Worm (Caenorhabditis elegans) whole organism, late embryonic: ENCODE measurements around the gene C30B5.17.

Experiments
- K02D7.2 ChIP-seq: sonication (generic microtip); optimal IDR thresholded peaks from 2 replicates; lab custom pipeline; 2017; ENCODE audit warnings: mild to moderate bottlenecking, missing genetic modification characterization, missing compliant biosample characterization
- ahr-1 ChIP-seq: sonication (generic microtip); optimal IDR thresholded peaks from 2 replicates; lab custom pipeline; 2016; ENCODE audit warnings: missing genetic modification characterization, missing compliant biosample characterization
- ama-1 ChIP-seq: fragments of 150-350 bp; optimal IDR thresholded peaks from 2 replicates; lab custom pipeline; 2014
- ceh-30 ChIP-seq: fragments of 150-350 bp; optimal IDR thresholded peaks from 2 replicates; lab custom pipeline; 2014; ENCODE audit warnings: missing biosample characterization, missing genetic modification characterization
- ceh-9 ChIP-seq: sonication (generic microtip); optimal IDR thresholded peaks from 2 replicates; lab custom pipeline; 2016; ENCODE audit warnings: mild to moderate bottlenecking, missing genetic modification characterization, inconsistent platforms, missing compliant biosample characterization
- dmd-4 ChIP-seq: sonication (generic microtip); optimal IDR thresholded peaks from 2 replicates; lab custom pipeline; 2016; ENCODE audit warnings: borderline replicate concordance, missing genetic modification characterization, missing compliant biosample characterization
- ets-4 ChIP-seq: sonication (generic microtip); optimal IDR thresholded peaks from 2 replicates; lab custom pipeline; 2016; ENCODE audit warnings: missing genetic modification characterization, missing compliant biosample characterization
- npax-4 ChIP-seq: sonication (generic microtip); optimal IDR thresholded peaks from 2 replicates; lab custom pipeline; 2016; ENCODE audit warnings: missing genetic modification characterization, missing compliant biosample characterization
- pat-9 ChIP-seq: fragments of 200-800 bp; sonication (Bioruptor generic); optimal IDR thresholded peaks from 2 replicates; lab custom pipeline; 2018; ENCODE audit warnings: mild to moderate bottlenecking, missing genetic modification characterization, moderate library complexity, missing compliant biosample characterization
- pha-4 ChIP-seq: fragments of 150-350 bp; optimal IDR thresholded peaks from 2 replicates; lab custom pipeline; 2018; ENCODE audit warnings: missing biosample characterization, missing genetic modification reagents, missing genetic modification characterization
- sdc-2 ChIP-seq: sonication (generic microtip); optimal IDR thresholded peaks from 2 replicates; lab custom pipeline; 2016; ENCODE audit warnings: missing genotype, missing genetic modification characterization, missing compliant biosample characterization
- unc-55 ChIP-seq: sonication (generic microtip); optimal IDR thresholded peaks from 2 replicates; lab custom pipeline; 2017; ENCODE audit warnings: missing biosample characterization, missing genetic modification reagents, missing genetic modification characterization

DNA sequence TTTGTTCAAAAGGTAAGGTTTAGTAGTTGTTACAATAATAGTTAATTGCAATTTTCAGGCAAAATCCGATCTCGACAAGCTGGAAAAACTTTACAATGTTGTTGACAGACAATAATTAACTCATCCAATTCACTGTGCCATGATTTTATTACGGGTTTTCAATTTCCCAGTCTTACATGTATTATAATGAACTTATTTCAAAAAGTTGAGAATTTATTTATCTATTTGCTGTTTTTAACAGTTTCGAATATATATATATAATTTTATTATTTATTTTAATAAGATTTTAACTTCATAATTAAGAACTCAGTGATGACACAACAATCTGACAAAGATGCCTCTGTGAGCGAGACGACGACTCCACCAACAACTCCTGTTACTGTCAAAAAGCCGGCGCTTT, 43.2 kb upstream of the C30B5.17 start, which contains the start of gene lelo-1:
- TF ChIP-seq pha-4, result no peak
- no peak for TF ChIP-seq ama-1 (lab: Kevin White, UChicago)
- no peak for TF ChIP-seq ahr-1 (tag; lab: Kevin White, UChicago)
- no peak for TF ChIP-seq ceh-30 (tag; lab: Kevin White, UChicago)
- no peak for TF ChIP-seq K02D7.2 (tag; lab: Kevin White, UChicago)
- TF ChIP-seq sdc-2, result no peak
- TF ChIP-seq dmd-4, result no peak
- TF ChIP-seq ceh-9 (tag; lab: Kevin White, UChicago), result no peak
- TF ChIP-seq npax-4 (tag; lab: Kevin White, UChicago), result no peak
- TF ChIP-seq pat-9 (tag; lab: Kevin White, UChicago), result no peak
- TF ChIP-seq ets-4 (tag; lab: Kevin White, UChicago), result no peak
- TF ChIP-seq unc-55 (GFP tag; lab: Kevin White, UChicago), result no peak
